Fruit fly (Drosophila melanogaster): ENCODE data around the gene Bsg.

DNA sequence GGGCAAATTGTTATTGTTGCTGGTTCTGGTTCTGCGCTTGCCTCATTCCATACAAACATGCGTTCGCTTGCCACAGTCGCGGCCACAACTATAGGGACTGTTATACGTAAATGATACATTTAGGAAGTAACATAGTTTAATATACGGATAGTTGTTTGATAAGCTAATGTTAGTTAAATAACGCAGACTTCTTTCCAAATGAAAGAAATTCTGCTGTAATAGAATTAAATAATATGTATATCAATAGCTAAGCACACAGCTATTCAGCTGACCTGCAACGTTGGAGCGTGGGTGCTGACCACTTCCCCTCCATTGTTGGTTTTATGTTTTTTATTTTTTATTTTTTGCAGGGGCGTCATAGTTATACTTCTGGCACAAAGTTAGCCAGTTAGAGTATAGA is 48.5 kb upstream of the Bsg start:
- TF ChIP-seq usp (GFP tag; optimal IDR thresholded peaks at IDR 0.05) (no peak), psq (optimal IDR thresholded peaks at IDR 0.05) (no peak)

Measured in whole organism.